Worm (Caenorhabditis elegans): ENCODE data around the gene K06A9.1.

DNA sequence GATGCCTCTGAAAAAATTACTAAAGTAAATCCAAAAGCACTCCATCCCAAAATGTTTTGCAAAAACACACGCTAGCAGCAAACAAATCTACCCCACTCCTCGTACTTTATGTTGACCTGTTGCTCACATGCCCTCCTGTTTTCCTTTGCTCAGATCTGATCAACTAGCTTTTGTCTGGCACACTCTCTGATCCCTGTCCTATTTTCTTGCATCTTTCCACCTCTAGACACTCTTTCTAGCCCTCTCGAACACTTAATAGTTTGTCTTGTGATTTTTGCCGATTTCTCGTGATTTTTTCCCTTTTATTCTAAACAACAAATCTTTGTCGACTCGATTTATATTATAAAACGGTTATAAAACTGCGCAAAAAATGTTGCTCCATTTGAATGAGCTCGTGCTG is 11.2 kb upstream of the K06A9.1 start, which contains the start of gene K06A9.2:
- no peak for TF ChIP-seq ama-1 (optimal IDR thresholded peaks at IDR 0.05)
- TF ChIP-seq hmg-4 (GFP tag; optimal IDR thresholded peaks at IDR 0.05) = no peak
- no peak for TF ChIP-seq B0310.2 (tag; optimal IDR thresholded peaks at IDR 0.05)
